Worm (Caenorhabditis elegans): ENCODE data around the gene tsp-12.

DNA sequence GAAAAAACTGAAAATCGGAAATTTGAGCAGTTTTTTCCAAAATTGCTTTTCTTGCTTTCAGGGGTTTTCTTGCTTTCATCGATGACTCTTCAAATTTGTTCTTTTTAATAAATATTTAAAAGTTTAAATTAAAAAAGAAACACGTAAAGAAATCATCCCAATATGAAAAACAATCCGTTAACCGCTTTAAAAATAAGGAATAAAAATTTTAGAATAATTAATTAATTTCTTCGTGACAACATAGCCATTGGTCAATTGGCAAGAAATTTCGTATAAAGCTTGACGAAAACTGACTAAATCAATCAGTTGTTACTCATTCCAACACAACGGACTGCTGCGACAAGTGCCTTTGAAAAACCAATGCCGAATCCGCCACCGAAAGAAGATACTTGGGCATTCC lies 37.8 kb downstream of the tsp-12 start, which contains the start of gene nsph-3.2:
- TF ChIP-seq fkh-10 (GFP tag; optimal IDR thresholded peaks at IDR 0.05) (no peak), R02D3.7 (tag; optimal IDR thresholded peaks at IDR 0.05) (no peak), mxl-3 (GFP tag; optimal IDR thresholded peaks at IDR 0.05) (no peak)
